Worm (Caenorhabditis elegans) whole organism, early embryonic: Measurements from ENCODE around the gene Y17G7B.18.

ENCODE experiments used
- F13C5.2 ChIP-seq: sonication (generic microtip); optimal IDR thresholded peaks from 2 replicates; lab custom pipeline; 2017; ENCODE audit warnings: mild to moderate bottlenecking, missing genetic modification characterization, inconsistent platforms, missing compliant biosample characterization
- ama-1 ChIP-seq: fragments of 150-350 bp; optimal IDR thresholded peaks from 2 replicates; lab custom pipeline; 2014
- flt-1 ChIP-seq: fragments of 200-800 bp; sonication (Bioruptor generic); IDR thresholded peaks from 2 replicates; pipeline ENCODE4 v1.3.6; 2022; ENCODE audit warnings: missing genetic modification characterization, missing compliant biosample characterization
- hmbx-1 ChIP-seq: sonication (generic microtip); optimal IDR thresholded peaks from 2 replicates; lab custom pipeline; 2016; ENCODE audit warnings: mild to moderate bottlenecking, missing genetic modification characterization, missing compliant biosample characterization
- hmg-4 ChIP-seq: fragments of 200-800 bp; sonication (Bioruptor generic); optimal IDR thresholded peaks from 2 replicates; lab custom pipeline; 2018; ENCODE audit warnings: mild to moderate bottlenecking, missing genetic modification characterization, missing compliant biosample characterization
- hnd-1 ChIP-seq: sonication (generic microtip); optimal IDR thresholded peaks from 2 replicates; lab custom pipeline; 2016; ENCODE audit warnings: missing genetic modification characterization, missing compliant biosample characterization
- scrt-1 ChIP-seq: fragments of 200-800 bp; sonication (Bioruptor generic); IDR thresholded peaks from 2 replicates; pipeline ENCODE4 v1.3.6; 2022; ENCODE audit warnings: missing genetic modification characterization, missing compliant biosample characterization
- tbx-37 ChIP-seq: fragments of 200-800 bp; sonication (Bioruptor generic); conservative IDR thresholded peaks from 2 replicates; pipeline ENCODE4 v1.3.6; 2022; ENCODE audit warnings: missing genetic modification reagents, missing genetic modification characterization, missing compliant biosample characterization

ce11 chrII:12054150-12054549 lies 53.5 kb downstream of the Y17G7B.18 start:
- TF ChIP-seq ama-1 (lab: Kevin White, UChicago) = no peak
- TF ChIP-seq hnd-1 (tag; lab: Kevin White, UChicago) = no peak
- TF ChIP-seq scrt-1 (GFP tag; lab: Robert Waterston, UW) = no peak
- no peak for TF ChIP-seq hmbx-1 (tag; lab: Kevin White, UChicago)
- no peak for TF ChIP-seq flt-1 (GFP tag; lab: Robert Waterston, UW)
- TF ChIP-seq F13C5.2 (tag; lab: Kevin White, UChicago) = no peak
- no peak for TF ChIP-seq tbx-37 (GFP tag; lab: Robert Waterston, UW)
- TF ChIP-seq hmg-4 (GFP tag; lab: Kevin White, UChicago) = no peak
